Fruit fly (Drosophila melanogaster) whole organism, adult: ENCODE results near the gene CG3982.

Experiments used
- CG11617 ChIP-seq: fragments of 200-800 bp; sonication (Bioruptor generic); optimal IDR thresholded peaks from 2 replicates; lab custom pipeline; 2017; ENCODE audit warnings: mild to moderate bottlenecking, missing biosample characterization, missing genetic modification reagents, missing genetic modification characterization
- CG12768 ChIP-seq: fragments of 200-800 bp; sonication (Bioruptor generic); optimal IDR thresholded peaks from 2 replicates; lab custom pipeline; 2017; ENCODE audit warnings: missing biosample characterization, missing genetic modification characterization, mild to moderate bottlenecking, moderate library complexity, missing genetic modification reagents
- CG1620 ChIP-seq: fragments of 200-800 bp; sonication (Bioruptor generic); optimal IDR thresholded peaks from 2 replicates; lab custom pipeline; 2016; ENCODE audit warnings: missing biosample characterization, missing genetic modification characterization
- CG5204 ChIP-seq: fragments of 200-800 bp; sonication (Bioruptor generic); optimal IDR thresholded peaks from 2 replicates; lab custom pipeline; 2016; ENCODE audit warnings: missing biosample characterization, missing genetic modification characterization
- Crg-1 ChIP-seq: fragments of 200-800 bp; sonication (Bioruptor generic); optimal IDR thresholded peaks from 2 replicates; lab custom pipeline; 2016; ENCODE audit warnings: missing biosample characterization, missing genetic modification characterization
- Mnt ChIP-seq: fragments of 200-800 bp; sonication (Bioruptor generic); optimal IDR thresholded peaks from 2 replicates; lab custom pipeline; 2016; ENCODE audit warnings: missing biosample characterization, mild to moderate bottlenecking, missing genetic modification characterization
- cic ChIP-seq: fragments of 200-800 bp; sonication (Bioruptor generic); optimal IDR thresholded peaks from 2 replicates; lab custom pipeline; 2017; ENCODE audit warnings: missing biosample characterization, mild to moderate bottlenecking, missing genetic modification characterization, moderate library complexity
- cnc ChIP-seq, 2 experiments: fragments of >200 bp; optimal IDR thresholded peaks; 2 replicates each; lab custom pipeline; 2017
- pad ChIP-seq: fragments of 200-800 bp; sonication (Bioruptor generic); optimal IDR thresholded peaks from 3 replicates; lab custom pipeline; 2017; ENCODE audit warnings: missing biosample characterization, missing genetic modification characterization, mild to moderate bottlenecking, moderate library complexity, missing genetic modification reagents
- tj ChIP-seq: fragments of 200-800 bp; sonication (Bioruptor generic); optimal IDR thresholded peaks from 3 replicates; lab custom pipeline; 2017; ENCODE audit warnings: missing biosample characterization, mild to moderate bottlenecking, missing genetic modification characterization, moderate library complexity
- toe ChIP-seq: fragments of 200-800 bp; sonication (Bioruptor generic); optimal IDR thresholded peaks from 2 replicates; lab custom pipeline; 2016; ENCODE audit warnings: missing biosample characterization, missing genetic modification characterization

DNA sequence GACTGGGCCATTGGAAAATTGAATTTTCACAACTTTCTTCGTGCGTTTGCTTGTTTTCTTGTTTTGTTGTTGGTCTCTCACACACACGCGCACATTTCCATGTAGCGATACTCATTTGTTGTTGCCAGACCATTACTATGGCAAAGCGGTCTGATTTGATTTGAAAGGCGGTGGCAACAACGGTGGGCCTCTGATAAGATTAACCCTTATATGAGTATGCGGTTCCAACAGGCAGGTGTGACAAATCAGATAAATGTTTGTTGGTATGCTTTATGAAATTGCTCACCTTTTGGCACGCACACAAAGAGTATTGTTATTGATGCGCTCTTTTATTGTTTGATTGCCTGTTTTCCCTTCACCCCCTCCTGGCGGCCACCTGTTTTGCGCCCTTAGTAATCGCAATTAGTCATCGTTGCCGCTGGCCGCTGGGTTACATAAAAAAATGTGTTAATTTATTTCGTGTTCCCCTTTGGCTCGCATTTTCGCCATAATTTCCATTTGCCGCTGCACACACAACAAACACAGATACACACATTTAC lies 30.1 kb upstream of the CG3982 start:
- TF ChIP-seq cic (peak; percentile 59), CG12768 (GFP tag; lab: Kevin White, UChicago) (no peak), cnc (optimal IDR thresholded peaks at IDR 0.05; lab: Kevin White, UChicago) (no peak), CG1620 (GFP tag; lab: Kevin White, UChicago) (no peak), Mnt (GFP tag; lab: Kevin White, UChicago) (peak; percentile 12), CG11617 (no peak), tj (peak; percentile 55), pad (no peak), Crg-1 (GFP tag; lab: Kevin White, UChicago) (no peak), toe (GFP tag; lab: Kevin White, UChicago) (no peak), CG5204 (GFP tag; lab: Kevin White, UChicago) (no peak)
